Fruit fly (Drosophila melanogaster) whole organism, embryonic: ENCODE measurements around the gene Atat.
A peak's percentile ranks its signal among the peaks of the same experiment; 100 is the strongest.

Experiments used
- Asciz ChIP-seq: fragments of 200-800 bp; sonication (Bioruptor generic); optimal IDR thresholded peaks from 2 replicates; lab custom pipeline; 2017; ENCODE audit warnings: missing biosample characterization, mild to moderate bottlenecking, missing genetic modification characterization, missing genetic modification reagents
- CG10959 ChIP-seq: fragments of 200-800 bp; sonication (Bioruptor generic); IDR thresholded peaks from 2 replicates; pipeline ENCODE4 v1.3.6; 2022; ENCODE audit warnings: missing biosample characterization, missing genetic modification characterization
- CG10979 ChIP-seq: fragments of 200-800 bp; sonication (Bioruptor generic); optimal IDR thresholded peaks from 2 replicates; lab custom pipeline; 2018; ENCODE audit warnings: missing biosample characterization, mild to moderate bottlenecking, missing genetic modification characterization, moderate library complexity
- CG11247 ChIP-seq: fragments of 200-800 bp; sonication (Bioruptor generic); IDR thresholded peaks from 2 replicates; pipeline ENCODE4 v1.3.6; 2022; ENCODE audit warnings: missing biosample characterization, missing genetic modification characterization
- CG12659 ChIP-seq: fragments of 200-800 bp; sonication (Bioruptor generic); optimal IDR thresholded peaks from 3 replicates; lab custom pipeline; 2017; ENCODE audit warnings: mild to moderate bottlenecking, missing biosample characterization, missing genetic modification reagents, missing genetic modification characterization
- CG13424 ChIP-seq: fragments of 200-800 bp; sonication (Bioruptor generic); optimal IDR thresholded peaks from 2 replicates; lab custom pipeline; 2019; ENCODE audit warnings: missing biosample characterization, mild to moderate bottlenecking, missing genetic modification characterization, moderate library complexity
- CG1647 ChIP-seq: fragments of 200-800 bp; sonication (Bioruptor generic); optimal IDR thresholded peaks from 3 replicates; lab custom pipeline; 2016; ENCODE audit warnings: missing biosample characterization, missing genetic modification characterization
- CG16779 ChIP-seq: fragments of 200-800 bp; sonication (Bioruptor generic); IDR thresholded peaks from 2 replicates; pipeline ENCODE4 v1.3.6; 2022; ENCODE audit warnings: missing biosample characterization, missing genetic modification characterization
- CG18011 ChIP-seq: fragments of 200-800 bp; sonication (Bioruptor generic); optimal IDR thresholded peaks from 2 replicates; lab custom pipeline; 2017; ENCODE audit warnings: missing biosample characterization, missing genetic modification characterization, mild to moderate bottlenecking, moderate library complexity, missing genotype
- CG1832 ChIP-seq: fragments of 200-800 bp; sonication (Bioruptor generic); optimal IDR thresholded peaks from 2 replicates; lab custom pipeline; 2017; ENCODE audit warnings: missing biosample characterization, mild to moderate bottlenecking, missing genetic modification characterization, inconsistent platforms
- CG18619 ChIP-seq: fragments of 200-800 bp; sonication (Bioruptor generic); optimal IDR thresholded peaks from 3 replicates; lab custom pipeline; 2017; ENCODE audit warnings: missing biosample characterization, mild to moderate bottlenecking, missing genetic modification characterization
- CG2678 ChIP-seq: fragments of 200-800 bp; sonication (Bioruptor generic); optimal IDR thresholded peaks from 3 replicates; lab custom pipeline; 2019; ENCODE audit warnings: missing biosample characterization, mild to moderate bottlenecking, missing genetic modification characterization, moderate library complexity
- CG31224 ChIP-seq: fragments of 200-800 bp; sonication (Bioruptor generic); IDR thresholded peaks from 2 replicates; pipeline ENCODE4 v1.3.6; 2022; ENCODE audit warnings: missing biosample characterization, missing genetic modification characterization
- CG31441 ChIP-seq: fragments of 200-800 bp; sonication (Bioruptor generic); IDR thresholded peaks from 2 replicates; pipeline ENCODE4 v1.3.6; 2022; ENCODE audit warnings: missing biosample characterization, missing genetic modification characterization
- CG3163 ChIP-seq: fragments of 200-800 bp; sonication (Bioruptor generic); optimal IDR thresholded peaks from 3 replicates; lab custom pipeline; 2016; ENCODE audit warnings: missing biosample characterization, missing genetic modification characterization
- CG34224 ChIP-seq: fragments of 200-800 bp; sonication (Bioruptor generic); IDR thresholded peaks from 3 replicates; pipeline ENCODE4 v1.3.6; 2022; ENCODE audit warnings: missing biosample characterization, missing genetic modification characterization; ENCODE audit not compliant: partially characterized antibody
- CG3838 ChIP-seq: fragments of 200-800 bp; sonication (Bioruptor generic); optimal IDR thresholded peaks from 3 replicates; lab custom pipeline; 2016; ENCODE audit warnings: missing biosample characterization, missing genetic modification characterization
- CG3995 ChIP-seq: fragments of 200-800 bp; sonication (Bioruptor generic); optimal IDR thresholded peaks from 3 replicates; lab custom pipeline; 2016; ENCODE audit warnings: missing biosample characterization, missing genetic modification characterization
- CG6654 ChIP-seq: fragments of 200-800 bp; sonication (Bioruptor generic); optimal IDR thresholded peaks from 2 replicates; lab custom pipeline; 2017; ENCODE audit warnings: missing biosample characterization, mild to moderate bottlenecking, missing genetic modification characterization
- CG9215 ChIP-seq: fragments of 200-800 bp; sonication (Bioruptor generic); IDR thresholded peaks from 2 replicates; pipeline ENCODE4 v1.3.6; 2022; ENCODE audit warnings: missing biosample characterization, missing genetic modification characterization
- CHES-1-like ChIP-seq: fragments of 200-800 bp; sonication (Bioruptor generic); optimal IDR thresholded peaks from 2 replicates; lab custom pipeline; 2016; ENCODE audit warnings: missing biosample characterization, missing genetic modification characterization
- HLH3B ChIP-seq: fragments of 200-800 bp; sonication (Bioruptor generic); IDR thresholded peaks from 2 replicates; pipeline ENCODE4 v1.3.6; 2022; ENCODE audit warnings: missing biosample characterization, missing genetic modification characterization
- Jarid2 ChIP-seq: fragments of 200-800 bp; sonication (Bioruptor generic); optimal IDR thresholded peaks from 3 replicates; lab custom pipeline; 2017; ENCODE audit warnings: mild to moderate bottlenecking, missing biosample characterization, missing genetic modification reagents, missing genetic modification characterization
- Max ChIP-seq: fragments of 200-800 bp; sonication (Bioruptor generic); optimal IDR thresholded peaks from 2 replicates; lab custom pipeline; 2016; ENCODE audit warnings: missing biosample characterization, mild to moderate bottlenecking, missing genetic modification characterization
- Neu2 ChIP-seq: fragments of 200-800 bp; sonication (Bioruptor generic); optimal IDR thresholded peaks from 3 replicates; lab custom pipeline; 2016; ENCODE audit warnings: missing biosample characterization, missing genetic modification characterization, borderline replicate concordance
- PHDP ChIP-seq: fragments of 200-800 bp; sonication (Bioruptor generic); optimal IDR thresholded peaks from 3 replicates; lab custom pipeline; 2018; ENCODE audit warnings: missing biosample characterization, mild to moderate bottlenecking, missing genetic modification characterization, moderate library complexity
- Poxn ChIP-seq: fragments of 200-800 bp; sonication (Bioruptor generic); IDR thresholded peaks from 2 replicates; pipeline ENCODE4 v1.3.6; 2022; ENCODE audit warnings: missing biosample characterization, missing genetic modification characterization
- Ravus ChIP-seq: fragments of 200-800 bp; sonication (Bioruptor generic); IDR thresholded peaks from 2 replicates; pipeline ENCODE4 v1.3.6; 2022; ENCODE audit warnings: missing biosample characterization, missing genetic modification characterization
- Rx ChIP-seq: fragments of 200-800 bp; sonication (Bioruptor generic); IDR thresholded peaks from 2 replicates; pipeline ENCODE4 v1.3.6; 2022; ENCODE audit warnings: missing biosample characterization, missing genetic modification characterization
- Sry-δ ChIP-seq: fragments of 200-800 bp; sonication (Bioruptor generic); optimal IDR thresholded peaks from 2 replicates; lab custom pipeline; 2016; ENCODE audit warnings: missing biosample characterization, missing genetic modification characterization
- Trl ChIP-seq, 3 experiments: fragments of >200 bp in 2 of 3; fragments of 200-800 bp in 1 of 3; sonication (Bioruptor generic) in 1 of 3; optimal IDR thresholded peaks; 2 replicates in 1 of 3; 3 replicates in 2 of 3; lab custom pipeline; 2016 to 2017; ENCODE audit warnings: missing biosample characterization in 1 of 3, missing genetic modification characterization in 1 of 3
- Xbp1 ChIP-seq: fragments of 200-800 bp; sonication (Bioruptor generic); optimal IDR thresholded peaks from 3 replicates; lab custom pipeline; 2016; ENCODE audit warnings: missing biosample characterization, mild to moderate bottlenecking, missing genetic modification characterization
- ash1 ChIP-seq: fragments of 200-800 bp; sonication (Bioruptor generic); optimal IDR thresholded peaks from 2 replicates; lab custom pipeline; 2018; ENCODE audit warnings: missing biosample characterization, mild to moderate bottlenecking, missing genetic modification characterization
- bigmax ChIP-seq: fragments of 200-800 bp; sonication (Bioruptor generic); optimal IDR thresholded peaks from 2 replicates; lab custom pipeline; 2018; ENCODE audit warnings: missing biosample characterization, mild to moderate bottlenecking, missing genetic modification characterization
- croc ChIP-seq: fragments of 200-800 bp; sonication (Bioruptor generic); conservative IDR thresholded peaks from 3 replicates; pipeline ENCODE4 v1.3.6; 2022; ENCODE audit warnings: missing biosample characterization, missing genetic modification characterization
- crp ChIP-seq, 2 experiments: fragments of 200-800 bp; sonication (Bioruptor generic); optimal IDR thresholded peaks; 2 replicates in 1 of 2; 3 replicates in 1 of 2; lab custom pipeline; 2017; ENCODE audit warnings: missing biosample characterization in 2 of 2, missing genetic modification characterization in 2 of 2, mild to moderate bottlenecking in 1 of 2, moderate library complexity in 1 of 2
- dan ChIP-seq: fragments of 200-800 bp; sonication (Bioruptor generic); IDR thresholded peaks from 2 replicates; pipeline ENCODE4 v1.3.6; 2022; ENCODE audit warnings: missing biosample characterization, missing genetic modification characterization
- dmrt11E ChIP-seq: fragments of 200-800 bp; sonication (Bioruptor generic); optimal IDR thresholded peaks from 3 replicates; lab custom pipeline; 2018; ENCODE audit warnings: missing biosample characterization, mild to moderate bottlenecking, missing genetic modification characterization, moderate library complexity
- klu ChIP-seq: fragments of 200-800 bp; sonication (Bioruptor generic); IDR thresholded peaks from 2 replicates; pipeline ENCODE4 v1.3.6; 2022; ENCODE audit warnings: missing biosample characterization, missing genetic modification characterization
- lab ChIP-seq: fragments of 200-800 bp; sonication (Bioruptor generic); optimal IDR thresholded peaks from 3 replicates; lab custom pipeline; 2017; ENCODE audit warnings: missing biosample characterization, missing genetic modification characterization, mild to moderate bottlenecking, moderate library complexity, missing genetic modification reagents
- nerfin-2 ChIP-seq: fragments of 200-800 bp; sonication (Bioruptor generic); IDR thresholded peaks from 2 replicates; pipeline ENCODE4 v1.3.6; 2022; ENCODE audit warnings: missing biosample characterization, missing genetic modification characterization; ENCODE audit not compliant: partially characterized antibody
- repo ChIP-seq: fragments of 200-800 bp; sonication (Bioruptor generic); optimal IDR thresholded peaks from 2 replicates; lab custom pipeline; 2016; ENCODE audit warnings: missing biosample characterization, missing genetic modification characterization
- sd ChIP-seq: fragments of 200-800 bp; sonication (Bioruptor generic); optimal IDR thresholded peaks from 3 replicates; lab custom pipeline; 2018; ENCODE audit warnings: missing biosample characterization, mild to moderate bottlenecking, missing genetic modification characterization, moderate library complexity
- sim ChIP-seq: fragments of 200-800 bp; sonication (Bioruptor generic); IDR thresholded peaks from 2 replicates; pipeline ENCODE4 v1.3.6; 2022; ENCODE audit warnings: missing biosample characterization, missing genetic modification characterization
- sna ChIP-seq: fragments of 200-800 bp; sonication (Bioruptor generic); IDR thresholded peaks from 2 replicates; pipeline ENCODE4 v1.3.6; 2022; ENCODE audit warnings: missing biosample characterization, missing genetic modification characterization; ENCODE audit not compliant: partially characterized antibody
- tx ChIP-seq: fragments of 200-800 bp; sonication (Bioruptor generic); optimal IDR thresholded peaks from 2 replicates; lab custom pipeline; 2016; ENCODE audit warnings: missing biosample characterization, missing genetic modification characterization
- vnd ChIP-seq: fragments of 200-800 bp; sonication (Bioruptor generic); IDR thresholded peaks from 3 replicates; pipeline ENCODE4 v1.3.6; 2022; ENCODE audit warnings: missing biosample characterization, missing genetic modification characterization; ENCODE audit not compliant: partially characterized antibody

Gene Atat

DNA sequence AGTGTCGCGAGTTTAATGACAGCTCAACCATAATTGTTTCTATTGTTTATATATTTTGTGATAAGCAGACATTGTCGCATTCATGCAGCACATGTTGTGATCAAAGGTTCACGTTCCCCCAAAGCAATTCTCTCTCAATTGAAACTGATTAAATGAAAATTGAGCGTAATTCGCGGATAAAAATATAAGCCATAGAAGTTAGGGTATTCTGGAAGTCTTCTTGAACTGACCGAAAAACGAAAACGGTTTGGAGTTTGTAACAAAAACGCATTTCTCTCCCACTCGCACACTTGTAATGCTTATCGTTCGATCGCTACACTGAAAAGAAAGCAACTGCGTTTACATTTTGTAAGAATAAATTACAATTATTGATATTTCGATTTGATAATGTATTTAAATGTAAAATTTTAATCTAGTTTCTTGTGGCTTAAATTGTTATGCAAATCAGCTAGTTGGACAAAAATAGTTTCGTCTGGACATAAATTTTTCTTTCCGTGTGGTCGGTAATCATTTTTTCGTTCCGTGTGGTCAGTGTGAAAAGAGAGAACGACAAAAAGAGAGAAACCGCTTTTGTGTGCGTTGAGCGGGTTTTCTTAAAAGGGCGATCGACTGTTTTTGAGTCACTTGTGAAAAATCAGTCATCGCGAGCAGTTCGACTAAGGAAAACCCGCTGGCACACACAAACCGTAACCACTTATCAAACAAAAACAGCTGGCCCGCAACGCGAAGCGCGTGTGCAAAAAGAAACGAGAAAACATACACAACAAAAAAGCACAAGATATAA is 3.7 kb downstream of the Atat start, which contains the start of gene aay (continued):
- TF ChIP-seq croc (peak; percentile 98), CG2678 (tag; lab: Kevin White, UChicago) (peak; percentile 99), CG12659 (GFP tag; lab: Kevin White, UChicago) (peak; percentile 99), Jarid2 (GFP tag; lab: Kevin White, UChicago) (peak; percentile 92), CG10959 (peak; percentile 98), Poxn (peak; percentile 90), sd (tag; lab: Kevin White, UChicago) (peak; percentile 96), CG3995 (GFP tag; lab: Kevin White, UChicago) (peak; percentile 82), CG10979 (tag; lab: Kevin White, UChicago) (peak; percentile 99), CG16779 (GFP tag; lab: Robert Waterston, UW) (peak; percentile 97), lab (GFP tag; lab: Kevin White, UChicago) (peak; percentile 99), CG1832 (GFP tag; lab: Kevin White, UChicago) (no peak), Rx (GFP tag; lab: Robert Waterston, UW) (peak; percentile 98), sim (GFP tag; lab: Robert Waterston, UW) (peak; percentile 96), repo (GFP tag; lab: Kevin White, UChicago) (peak; percentile 95), CG3163 (GFP tag; lab: Kevin White, UChicago) (peak; percentile 89), CG31224 (GFP tag; lab: Robert Waterston, UW) (peak; percentile 94), CG18619 (peak; percentile 99), nerfin-2 (GFP tag; lab: Robert Waterston, UW) (no peak), dmrt11E (peak; percentile 99), klu (peak; percentile 97), tx (GFP tag; lab: Kevin White, UChicago) (peak; percentile 97), CG11247 (GFP tag; lab: Robert Waterston, UW) (peak; percentile 97), CG9215 (GFP tag; lab: Robert Waterston, UW) (peak; percentile 94), HLH3B (GFP tag; lab: Robert Waterston, UW) (peak; percentile 98), dan (GFP tag; lab: Robert Waterston, UW) (peak; percentile 96), vnd (GFP tag; lab: Robert Waterston, UW) (no peak), Asciz (peak; percentile 99), PHDP (tag; lab: Kevin White, UChicago) (peak; percentile 99), ash1 (GFP tag; lab: Kevin White, UChicago) (peak; percentile 87), CG18011 (GFP tag; lab: Kevin White, UChicago) (peak; percentile 90), CG34224 (GFP tag; lab: Robert Waterston, UW) (peak; percentile 57; the same call in 2 of the 3 replicates), Xbp1 (GFP tag; lab: Kevin White, UChicago) (peak; percentile 99), CHES-1-like (GFP tag; lab: Kevin White, UChicago) (peak; percentile 97), CG1647 (GFP tag; lab: Kevin White, UChicago) (peak; percentile 98), crp (GFP tag; optimal IDR thresholded peaks at IDR 0.05; lab: Kevin White, UChicago) (peak in 1 of 2 experiments; percentile 75), CG3838 (GFP tag; lab: Kevin White, UChicago) (peak; percentile 97), sna (GFP tag; lab: Robert Waterston, UW) (no peak), bigmax (peak; percentile 82), Sry-δ (GFP tag; lab: Kevin White, UChicago) (peak; percentile 66), Trl (optimal IDR thresholded peaks at IDR 0.05; lab: Kevin White, UChicago) (peak; percentile 60 to 80), Trl (GFP tag; optimal IDR thresholded peaks at IDR 0.05; lab: Kevin White, UChicago) (peak; percentile 95), CG13424 (tag; lab: Kevin White, UChicago) (peak; percentile 99), Ravus (GFP tag; lab: Robert Waterston, UW) (peak; percentile 96), CG6654 (GFP tag; lab: Kevin White, UChicago) (peak; percentile 91), Max (peak; percentile 99), Neu2 (GFP tag; lab: Kevin White, UChicago) (peak; percentile 93), CG31441 (GFP tag; lab: Robert Waterston, UW) (peak; percentile 99)
